Worm (Caenorhabditis elegans): Measurements from ENCODE around the gene egl-3.

The egl-3 gene

DNA sequence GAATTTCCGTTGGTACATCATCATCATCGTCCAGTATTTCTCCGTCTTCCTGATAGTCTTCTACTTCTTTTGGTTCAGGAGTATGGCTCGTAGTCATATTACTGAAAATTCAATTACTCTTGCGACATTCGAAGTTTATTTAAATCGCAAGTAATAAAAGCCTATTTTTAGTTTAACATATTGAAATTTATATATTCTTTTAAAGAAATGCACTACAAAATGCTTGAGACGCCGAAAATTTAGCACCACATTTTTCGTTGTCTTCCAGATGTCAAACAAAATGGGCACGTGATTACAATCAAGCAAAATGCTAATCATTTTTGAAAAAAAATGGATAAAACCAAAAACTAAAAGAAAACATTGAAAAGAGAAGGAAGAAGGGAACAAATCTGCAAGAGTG lies 38.5 kb upstream of the egl-3 start, which contains the start of gene zhit-3:
TSS of gene zhit-3 (minus strand) at position 101 of the 400 bp plus-strand sequence.
- TF ChIP-seq nhr-43 (tag; optimal IDR thresholded peaks at IDR 0.05; ENCODE audit: poor library complexity, severe bottlenecking) = no peak
- TF ChIP-seq nfya-1 (tag; optimal IDR thresholded peaks at IDR 0.05; ENCODE audit: insufficient read depth) = no peak
- TF ChIP-seq eor-1 (tag; optimal IDR thresholded peaks at IDR 0.05) = no peak
- TF ChIP-seq pha-4 (tag; optimal IDR thresholded peaks at IDR 0.05) = no peak
- TF ChIP-seq fkh-2 (tag; optimal IDR thresholded peaks at IDR 0.05) = no peak
- no peak for TF ChIP-seq nhr-67 (tag; optimal IDR thresholded peaks at IDR 0.05)
- TF ChIP-seq nhr-12 (tag; optimal IDR thresholded peaks at IDR 0.05) = no peak
- TF ChIP-seq pqm-1 (tag; optimal IDR thresholded peaks at IDR 0.05) = no peak
- no peak for TF ChIP-seq skn-1 (tag; optimal IDR thresholded peaks at IDR 0.05)
- no peak for TF ChIP-seq tbx-2 (tag; optimal IDR thresholded peaks at IDR 0.05)
- no peak for TF ChIP-seq egl-27 (tag; optimal IDR thresholded peaks at IDR 0.05)
- TF ChIP-seq ceh-82 (tag; optimal IDR thresholded peaks at IDR 0.05) = no peak
- TF ChIP-seq nhr-25 (tag; optimal IDR thresholded peaks at IDR 0.05) = no peak
- no peak for TF ChIP-seq fos-1 (tag; optimal IDR thresholded peaks at IDR 0.05)

DNA sequence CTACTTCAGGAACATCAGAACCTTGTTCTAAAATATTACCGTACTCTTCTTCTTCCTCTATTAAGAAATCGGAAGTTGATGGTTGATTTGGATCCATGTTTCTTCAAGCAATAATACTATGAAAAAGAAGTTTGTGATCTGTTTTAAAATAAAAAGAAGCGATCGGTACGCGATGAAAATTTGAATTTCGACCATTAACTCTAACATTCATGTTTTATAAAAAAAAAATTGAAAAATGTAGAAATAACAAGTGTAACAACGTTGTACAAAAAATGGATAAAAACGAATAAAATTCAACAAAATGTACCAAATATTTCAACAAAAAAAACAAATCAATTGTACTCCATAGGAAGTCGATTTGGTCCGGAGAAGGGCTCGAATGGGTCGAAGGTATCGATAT lies 36.7 kb upstream of the egl-3 start, which contains the start of gene tftc-3:
TSS of gene tftc-3 (minus strand) at position 101 of the 400 bp plus-strand sequence.
- TF ChIP-seq jun-1 (tag; optimal IDR thresholded peaks at IDR 0.05) (no peak), ceh-28 (tag; optimal IDR thresholded peaks at IDR 0.05) (no peak), tbx-2 (tag; optimal IDR thresholded peaks at IDR 0.05) (no peak), pha-4 (tag; optimal IDR thresholded peaks at IDR 0.05) (no peak)

- TF ChIP-seq aly-2 (tag; optimal IDR thresholded peaks at IDR 0.05) (no peak), hmg-11 (tag; optimal IDR thresholded peaks at IDR 0.05) (no peak), elt-2 (tag; optimal IDR thresholded peaks at IDR 0.05) (no peak), fkh-2 (tag; optimal IDR thresholded peaks at IDR 0.05) (no peak)
These were observed 32.9 kb upstream of the egl-3 start, which contains the start of gene rpc-25 for ce11 chrV:10206502-10206901. rpc-25 (minus strand) TSS chrV:10206602.

DNA sequence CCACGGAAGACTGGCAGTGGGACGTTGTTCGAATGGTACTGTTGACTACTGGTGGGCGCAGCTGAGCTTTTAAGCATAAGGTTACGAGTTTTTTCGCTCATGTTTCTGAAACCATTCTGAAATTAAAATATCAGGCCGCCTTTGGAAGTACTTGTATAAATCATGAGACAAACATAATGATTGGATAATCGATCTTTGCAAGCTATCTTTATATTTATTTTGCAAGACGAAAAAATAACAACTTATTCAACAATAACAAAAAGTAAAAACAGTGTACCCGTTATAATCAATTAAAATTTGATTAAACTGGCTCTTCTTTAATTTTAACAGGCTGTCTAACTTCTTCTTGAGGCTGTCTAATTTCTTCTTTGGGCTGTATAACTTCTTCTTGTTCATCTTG lies 31.9 kb upstream of the egl-3 start, which contains the start of gene ZK856.16:
TSS of gene ZK856.16 (minus strand) at position 101 of the 400 bp plus-strand sequence.
- TF ChIP-seq egl-5 (tag; optimal IDR thresholded peaks at IDR 0.05) (no peak), aly-2 (tag; optimal IDR thresholded peaks at IDR 0.05) (no peak), tbx-2 (tag; optimal IDR thresholded peaks at IDR 0.05) (no peak)

ce11 chrV:10204863-10205338 lies 31.3 kb upstream of the egl-3 start, which contains the start of the genes ZK856.19 and ZK856.11:
ZK856.19 (minus strand) TSS chrV:10204913.
ZK856.11 (minus strand) TSS chrV:10204938.
- no peak for TF ChIP-seq elt-3 (tag; optimal IDR thresholded peaks at IDR 0.05)
- TF ChIP-seq pqm-1 (tag; optimal IDR thresholded peaks at IDR 0.05) = peak; percentile 30
- TF ChIP-seq lin-15B (tag; optimal IDR thresholded peaks at IDR 0.05) = peak; percentile 92
- peak; percentile 88 for TF ChIP-seq pha-4 (tag; optimal IDR thresholded peaks at IDR 0.05)
- TF ChIP-seq eor-1 (tag; optimal IDR thresholded peaks at IDR 0.05) = no peak
- TF ChIP-seq ZK546.5 (tag; optimal IDR thresholded peaks at IDR 0.05) = no peak
- no peak for TF ChIP-seq ztf-11 (tag; optimal IDR thresholded peaks at IDR 0.05)
- TF ChIP-seq mml-1 (tag; optimal IDR thresholded peaks at IDR 0.05) = no peak
- no peak for TF ChIP-seq ceh-9 (tag; optimal IDR thresholded peaks at IDR 0.05)
- TF ChIP-seq lin-39 (tag; optimal IDR thresholded peaks at IDR 0.05) = no peak
- peak; percentile 68 for TF ChIP-seq nhr-23 (tag; optimal IDR thresholded peaks at IDR 0.05)
- TF ChIP-seq fkh-2 (tag; optimal IDR thresholded peaks at IDR 0.05) = no peak
- no peak for TF ChIP-seq ceh-16 (tag; optimal IDR thresholded peaks at IDR 0.05)
- TF ChIP-seq tbx-2 (tag; optimal IDR thresholded peaks at IDR 0.05) = peak; percentile 29
- no peak for TF ChIP-seq ztf-4 (tag; optimal IDR thresholded peaks at IDR 0.05)
- TF ChIP-seq zag-1 (tag; optimal IDR thresholded peaks at IDR 0.05) = no peak
- TF ChIP-seq ama-1 (optimal IDR thresholded peaks at IDR 0.05) = no peak
- TF ChIP-seq ceh-28 (tag; optimal IDR thresholded peaks at IDR 0.05) = peak; percentile 33
- no peak for TF ChIP-seq nhr-237 (tag; optimal IDR thresholded peaks at IDR 0.05)
- TF ChIP-seq elt-2 (tag; optimal IDR thresholded peaks at IDR 0.05) = peak; percentile 43
- no peak for TF ChIP-seq nhr-12 (tag; optimal IDR thresholded peaks at IDR 0.05)
- no peak for TF ChIP-seq nhr-76 (tag; optimal IDR thresholded peaks at IDR 0.05)
- peak; percentile 39 for TF ChIP-seq jun-1 (tag; optimal IDR thresholded peaks at IDR 0.05)
- no peak for TF ChIP-seq nhr-77 (tag; optimal IDR thresholded peaks at IDR 0.05)
- peak; percentile 86 for TF ChIP-seq R02D3.7 (tag; optimal IDR thresholded peaks at IDR 0.05)
- peak; percentile 60 for TF ChIP-seq snpc-4 (tag; optimal IDR thresholded peaks at IDR 0.05)
- no peak for TF ChIP-seq fos-1 (tag; optimal IDR thresholded peaks at IDR 0.05)
- TF ChIP-seq nhr-43 (tag; optimal IDR thresholded peaks at IDR 0.05; ENCODE audit: poor library complexity, severe bottlenecking) = peak; percentile 59
- no peak for TF ChIP-seq nhr-11 (tag; optimal IDR thresholded peaks at IDR 0.05)
- TF ChIP-seq nhr-25 (tag; optimal IDR thresholded peaks at IDR 0.05) = no peak
- TF ChIP-seq unc-62 (GFP tag; optimal IDR thresholded peaks at IDR 0.05) = no peak
- peak; percentile 28 for TF ChIP-seq fkh-10 (GFP tag; optimal IDR thresholded peaks at IDR 0.05)
- TF ChIP-seq lsy-12 (tag; optimal IDR thresholded peaks at IDR 0.05) = peak; percentile 68
- TF ChIP-seq egl-27 (tag; optimal IDR thresholded peaks at IDR 0.05) = no peak
- TF ChIP-seq unc-39 (tag; optimal IDR thresholded peaks at IDR 0.05) = no peak
- peak; percentile 61 for TF ChIP-seq nfya-1 (tag; optimal IDR thresholded peaks at IDR 0.05; ENCODE audit: insufficient read depth)
- no peak for TF ChIP-seq aly-2 (tag; optimal IDR thresholded peaks at IDR 0.05)
- TF ChIP-seq egl-5 (tag; optimal IDR thresholded peaks at IDR 0.05) = no peak
- no peak for TF ChIP-seq nhr-28 (tag; optimal IDR thresholded peaks at IDR 0.05)
